ENCODE assay signal across 6 worm cellular contexts in genomic region chrV:13909400-13909799, ce11.
TF ChIP-seq lines count a peak whose summit lies in the region.

Gene C06B3.7, plus strand, starts transcription at chrV:13909686.

TF ChIP-seq in whole organism, L1 larva, 84 proteins besides CTCF, POLR2A, EP300 and RAD21 (continues in another document):
- TF ChIP-seq pag-3 (tag; optimal IDR thresholded peaks at IDR 0.05; lab: Kevin White, UChicago; ENCODE audit: borderline replicate concordance, insufficient read depth) (no peak), nhr-19 (GFP tag; conservative IDR thresholded peaks at IDR 0.05; lab: Robert Waterston, UW) (peak; percentile 96), lin-14 (GFP tag; optimal IDR thresholded peaks at IDR 0.05; lab: Kevin White, UChicago) (peak; percentile 95), nhr-76 (tag; optimal IDR thresholded peaks at IDR 0.05; lab: Kevin White, UChicago) (no peak), pax-3 (tag; optimal IDR thresholded peaks at IDR 0.05; lab: Kevin White, UChicago) (peak; percentile 82), fkh-8 (tag; optimal IDR thresholded peaks at IDR 0.05; lab: Kevin White, UChicago) (peak; percentile 90), sup-37 (GFP tag; optimal IDR thresholded peaks at IDR 0.05; lab: Kevin White, UChicago) (no peak), nhr-28 (tag; optimal IDR thresholded peaks at IDR 0.05; lab: Kevin White, UChicago) (no peak), mab-9 (GFP tag; IDR thresholded peaks at IDR 0.05; lab: Robert Waterston, UW) (no peak), ama-1 (optimal IDR thresholded peaks at IDR 0.05; lab: Kevin White, UChicago) (peak; percentile 66), jun-1 (tag; optimal IDR thresholded peaks at IDR 0.05; lab: Kevin White, UChicago) (peak; percentile 73), nhr-237 (tag; optimal IDR thresholded peaks at IDR 0.05; lab: Kevin White, UChicago) (peak; percentile 53), aha-1 (tag; optimal IDR thresholded peaks at IDR 0.05; lab: Kevin White, UChicago) (peak; percentile 10), ets-5 (GFP tag; IDR thresholded peaks at IDR 0.05; lab: Robert Waterston, UW) (no peak), fkh-10 (GFP tag; optimal IDR thresholded peaks at IDR 0.05; lab: Kevin White, UChicago) (no peak)

TF ChIP-seq in whole organism, L2 larva, 48 proteins besides CTCF, POLR2A, EP300 and RAD21 (continues in another document):
- TF ChIP-seq ceh-16 (tag; optimal IDR thresholded peaks at IDR 0.05; lab: Kevin White, UChicago) (no peak), lsy-2 (tag; optimal IDR thresholded peaks at IDR 0.05; lab: Kevin White, UChicago) (peak; percentile 15 to 89), egl-27 (tag; optimal IDR thresholded peaks at IDR 0.05; lab: Kevin White, UChicago) (peak; percentile 45), zag-1 (tag; optimal IDR thresholded peaks at IDR 0.05; lab: Kevin White, UChicago) (no peak), ztf-11 (tag; optimal IDR thresholded peaks at IDR 0.05; lab: Kevin White, UChicago) (no peak), R02D3.7 (tag; optimal IDR thresholded peaks at IDR 0.05; lab: Kevin White, UChicago) (no peak), gmeb-1 (tag; optimal IDR thresholded peaks at IDR 0.05; lab: Kevin White, UChicago) (peak; percentile 61), elt-1 (tag; optimal IDR thresholded peaks at IDR 0.05; lab: Kevin White, UChicago) (no peak), crh-2 (tag; optimal IDR thresholded peaks at IDR 0.05; lab: Kevin White, UChicago) (peak; percentile 95), ama-1 (optimal IDR thresholded peaks at IDR 0.05; lab: Kevin White, UChicago) (peak; percentile 75), ceh-82 (tag; optimal IDR thresholded peaks at IDR 0.05; lab: Kevin White, UChicago) (no peak), peb-1 (tag; optimal IDR thresholded peaks at IDR 0.05; lab: Kevin White, UChicago) (no peak), nhr-77 (tag; optimal IDR thresholded peaks at IDR 0.05; lab: Kevin White, UChicago) (no peak), mdl-1 (tag; optimal IDR thresholded peaks at IDR 0.05; lab: Kevin White, UChicago) (peak in 1 of 2 experiments; percentile 74), elt-3 (tag; optimal IDR thresholded peaks at IDR 0.05; lab: Kevin White, UChicago) (no peak), nhr-6 (tag; optimal IDR thresholded peaks at IDR 0.05; lab: Kevin White, UChicago) (no peak)

TF ChIP-seq in whole organism, L3 larva, 47 proteins besides CTCF, POLR2A, EP300 and RAD21 (continues in another document):
- peak; percentile 92 for TF ChIP-seq jun-1 (tag; optimal IDR thresholded peaks at IDR 0.05; lab: Kevin White, UChicago)
- no peak for TF ChIP-seq ama-1 (optimal IDR thresholded peaks at IDR 0.05; lab: Kevin White, UChicago)
- TF ChIP-seq R02D3.7 (tag; optimal IDR thresholded peaks at IDR 0.05; lab: Kevin White, UChicago) = no peak
- TF ChIP-seq ztf-4 (tag; optimal IDR thresholded peaks at IDR 0.05; lab: Kevin White, UChicago) = no peak
- TF ChIP-seq ceh-28 (tag; optimal IDR thresholded peaks at IDR 0.05; lab: Kevin White, UChicago) = peak; percentile 58
- no peak for TF ChIP-seq nhr-76 (tag; optimal IDR thresholded peaks at IDR 0.05; lab: Kevin White, UChicago)
- peak; percentile 90 for TF ChIP-seq nfya-1 (tag; optimal IDR thresholded peaks at IDR 0.05; lab: Kevin White, UChicago; ENCODE audit: insufficient read depth)
- no peak for TF ChIP-seq ztf-11 (tag; optimal IDR thresholded peaks at IDR 0.05; lab: Kevin White, UChicago)
- no peak for TF ChIP-seq nhr-28 (tag; optimal IDR thresholded peaks at IDR 0.05; lab: Kevin White, UChicago)
- TF ChIP-seq skn-1 (tag; optimal IDR thresholded peaks at IDR 0.05; lab: Kevin White, UChicago) = peak; percentile 72
- TF ChIP-seq elt-1 (tag; optimal IDR thresholded peaks at IDR 0.05; lab: Kevin White, UChicago) = no peak
- TF ChIP-seq pqm-1 (tag; optimal IDR thresholded peaks at IDR 0.05; lab: Kevin White, UChicago) = peak; percentile 95
- no peak for TF ChIP-seq unc-62 (GFP tag; optimal IDR thresholded peaks at IDR 0.05; lab: Kevin White, UChicago)
- no peak for TF ChIP-seq ZK546.5 (tag; optimal IDR thresholded peaks at IDR 0.05; lab: Kevin White, UChicago)
- TF ChIP-seq mml-1 (tag; optimal IDR thresholded peaks at IDR 0.05; lab: Kevin White, UChicago) = no peak
- TF ChIP-seq tbx-2 (tag; optimal IDR thresholded peaks at IDR 0.05; lab: Kevin White, UChicago) = no peak

TF ChIP-seq in whole organism, L4 larva, 104 proteins besides CTCF, POLR2A, EP300 and RAD21 (continues in another document):
- TF ChIP-seq dmd-6 (GFP tag; IDR thresholded peaks at IDR 0.05; lab: Robert Waterston, UW) (peak; percentile 95), rbr-2 (tag; optimal IDR thresholded peaks at IDR 0.05; lab: Kevin White, UChicago) (no peak), unc-39 (tag; optimal IDR thresholded peaks at IDR 0.05; lab: Kevin White, UChicago) (no peak), zip-2 (tag; optimal IDR thresholded peaks at IDR 0.05; lab: Kevin White, UChicago) (peak; percentile 83), egl-43 (GFP tag; IDR thresholded peaks at IDR 0.05; lab: Robert Waterston, UW) (no peak), nhr-11 (tag; optimal IDR thresholded peaks at IDR 0.05; lab: Kevin White, UChicago) (peak; percentile 98), mdl-1 (tag; optimal IDR thresholded peaks at IDR 0.05; lab: Kevin White, UChicago) (peak; percentile 36 to 93), lsy-2 (tag; optimal IDR thresholded peaks at IDR 0.05; lab: Kevin White, UChicago) (peak; percentile 63 to 88), ama-1 (optimal IDR thresholded peaks at IDR 0.05; lab: Kevin White, UChicago) (peak; percentile 81), nhr-25 (tag; optimal IDR thresholded peaks at IDR 0.05; lab: Kevin White, UChicago; ENCODE audit: borderline replicate concordance, insufficient read depth) (peak; percentile 52), fos-1 (tag; optimal IDR thresholded peaks at IDR 0.05; lab: Kevin White, UChicago) (peak; percentile 73), lin-13 (GFP tag; optimal IDR thresholded peaks at IDR 0.05; lab: Kevin White, UChicago) (peak; percentile 62), unc-62 (GFP tag; optimal IDR thresholded peaks at IDR 0.05 in 1 of 2; lab: Kevin White, UChicago) (peak in 1 of 2 experiments; percentile 98), unc-62 (tag; optimal IDR thresholded peaks at IDR 0.05; lab: Kevin White, UChicago) (no peak), daf-19 (GFP tag; conservative IDR thresholded peaks at IDR 0.05; lab: Robert Waterston, UW) (no peak), pha-4 (GFP tag; IDR thresholded peaks at IDR 0.05; lab: Robert Waterston, UW) (peak; percentile 30; the same call in 1 of the 2 replicates), pha-4 (tag; optimal IDR thresholded peaks at IDR 0.05; lab: Kevin White, UChicago) (peak; percentile 41)

TF ChIP-seq in whole organism, late embryonic, 69 proteins besides CTCF, POLR2A, EP300 and RAD21:
- TF ChIP-seq fax-1 (tag; optimal IDR thresholded peaks at IDR 0.05; lab: Kevin White, UChicago) = no peak
- TF ChIP-seq sox-2 (GFP tag; IDR thresholded peaks at IDR 0.05; lab: Robert Waterston, UW) = no peak
- TF ChIP-seq K09A11.1 (tag; optimal IDR thresholded peaks at IDR 0.05; lab: Kevin White, UChicago; ENCODE audit: insufficient read depth) = no peak
- TF ChIP-seq ceh-18 (tag; optimal IDR thresholded peaks at IDR 0.05; lab: Kevin White, UChicago) = no peak
- no peak for TF ChIP-seq ceh-45 (GFP tag; IDR thresholded peaks at IDR 0.05; lab: Robert Waterston, UW)
- no peak for TF ChIP-seq lim-6 (tag; optimal IDR thresholded peaks at IDR 0.05; lab: Kevin White, UChicago)
- no peak for TF ChIP-seq sox-4 (tag; optimal IDR thresholded peaks at IDR 0.05; lab: Kevin White, UChicago)
- no peak for TF ChIP-seq rnt-1 (tag; optimal IDR thresholded peaks at IDR 0.05; lab: Kevin White, UChicago)
- peak; percentile 34 for TF ChIP-seq hlh-30 (tag; optimal IDR thresholded peaks at IDR 0.05; lab: Kevin White, UChicago; ENCODE audit: insufficient read depth)

TF ChIP-seq in whole organism, young adult, 124 proteins besides CTCF, POLR2A, EP300 and RAD21 (continues in another document):
- TF ChIP-seq ceh-100 (GFP tag; IDR thresholded peaks at IDR 0.05; lab: Robert Waterston, UW) = no peak
- peak; percentile 81 for TF ChIP-seq let-526 (GFP tag; IDR thresholded peaks at IDR 0.05; lab: Robert Waterston, UW)
- TF ChIP-seq egl-44 (GFP tag; IDR thresholded peaks at IDR 0.05; lab: Robert Waterston, UW) = peak; percentile 37; the same call in 1 of the 2 replicates
- 0 out of 2 replicates have a peak, but pooled peaks have one; percentile 8 for TF ChIP-seq rcor-1 (GFP tag; IDR thresholded peaks at IDR 0.05; lab: Robert Waterston, UW)
- peak; percentile 46; the same call in 1 of the 2 replicates for TF ChIP-seq nfyb-1 (GFP tag; IDR thresholded peaks at IDR 0.05; lab: Robert Waterston, UW)
- no peak for TF ChIP-seq nhr-90 (tag; optimal IDR thresholded peaks at IDR 0.05; lab: Kevin White, UChicago)
- peak; percentile 96 for TF ChIP-seq atf-7 (tag; optimal IDR thresholded peaks at IDR 0.05; lab: Kevin White, UChicago)
- no peak for TF ChIP-seq Y53G8AR.9 (GFP tag; conservative IDR thresholded peaks at IDR 0.05; lab: Robert Waterston, UW)
- peak; percentile 71 for TF ChIP-seq lin-40 (tag; optimal IDR thresholded peaks at IDR 0.05; lab: Kevin White, UChicago)
- TF ChIP-seq madf-3 (GFP tag; IDR thresholded peaks at IDR 0.05; lab: Robert Waterston, UW) = 0 out of 2 replicates have a peak, but pooled peaks have one; percentile 2
- peak in 1 of 2 experiments; percentile 47 for TF ChIP-seq let-607 (tag; optimal IDR thresholded peaks at IDR 0.05; lab: Kevin White, UChicago)
- no peak for TF ChIP-seq madf-6 (GFP tag; IDR thresholded peaks at IDR 0.05; lab: Robert Waterston, UW)
- no peak for TF ChIP-seq Y79H2A.3 (GFP tag; conservative IDR thresholded peaks at IDR 0.05; lab: Robert Waterston, UW)
- TF ChIP-seq mxl-1 (tag; optimal IDR thresholded peaks at IDR 0.05; lab: Kevin White, UChicago) = no peak
- TF ChIP-seq ZK185.1 (tag; optimal IDR thresholded peaks at IDR 0.05; lab: Kevin White, UChicago; ENCODE audit: poor library complexity, severe bottlenecking) = peak; percentile 17
- peak; percentile 45; the same call in 1 of the 2 replicates for TF ChIP-seq K11D2.4 (GFP tag; IDR thresholded peaks at IDR 0.05; lab: Robert Waterston, UW)
- TF ChIP-seq F10E7.11 (tag; optimal IDR thresholded peaks at IDR 0.05; lab: Kevin White, UChicago) = no peak
- no peak for TF ChIP-seq rpc-1 (optimal IDR thresholded peaks at IDR 0.05; lab: Kevin White, UChicago)
- no peak for TF ChIP-seq rpc-1 (tag; optimal IDR thresholded peaks at IDR 0.05; lab: Kevin White, UChicago)
- peak; percentile 72 for TF ChIP-seq attf-5 (GFP tag; optimal IDR thresholded peaks at IDR 0.05; lab: Kevin White, UChicago)
- no peak for TF ChIP-seq him-1 (tag; optimal IDR thresholded peaks at IDR 0.05; lab: Kevin White, UChicago)
- no peak for TF ChIP-seq B0336.3 (GFP tag; IDR thresholded peaks at IDR 0.05; lab: Robert Waterston, UW)
- TF ChIP-seq sptf-2 (GFP tag; optimal IDR thresholded peaks at IDR 0.05; lab: Kevin White, UChicago) = no peak
- peak; percentile 91 for TF ChIP-seq pha-4 (tag; optimal IDR thresholded peaks at IDR 0.05; lab: Kevin White, UChicago)
- no peak for TF ChIP-seq nhr-120 (GFP tag; IDR thresholded peaks at IDR 0.05; lab: Robert Waterston, UW)
- no peak for TF ChIP-seq F22D6.2 (tag; optimal IDR thresholded peaks at IDR 0.05; lab: Kevin White, UChicago)
- TF ChIP-seq tbp1 (GFP tag; optimal IDR thresholded peaks at IDR 0.05; lab: Kevin White, UChicago) = peak; percentile 55
- TF ChIP-seq chd-7 (tag; optimal IDR thresholded peaks at IDR 0.05; lab: Kevin White, UChicago) = no peak
